Fruit fly (Drosophila melanogaster) S2 (cell line): ENCODE results near the gene sphe.

Source experiments
- CG8478 ChIP-seq: fragments of >200 bp; optimal IDR thresholded peaks from 2 replicates; lab custom pipeline; 2018
- CTCF ChIP-seq, 2 experiments: fragments of >200 bp; optimal IDR thresholded peaks; 2 replicates each; lab custom pipeline; 2018

DNA sequence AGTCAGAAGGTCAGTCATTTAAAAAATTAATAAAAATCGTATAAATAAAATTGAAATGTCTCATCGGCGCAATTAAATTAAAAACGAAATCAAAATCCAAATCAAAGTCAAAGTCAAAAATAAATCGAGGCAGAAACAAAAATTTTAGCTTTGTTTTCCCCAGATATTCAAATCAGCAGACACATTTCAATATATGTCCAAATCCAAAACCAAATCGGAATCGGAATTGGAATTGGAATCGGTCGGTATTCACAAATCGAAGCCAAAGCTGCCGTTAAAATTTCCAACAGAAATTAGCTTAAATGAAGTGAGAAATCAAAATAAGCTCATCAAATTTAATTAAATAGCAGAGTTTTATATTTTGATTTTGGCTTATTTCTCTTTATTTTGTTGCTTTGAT, 34.4 kb upstream of the sphe start:
- TF ChIP-seq CTCF (optimal IDR thresholded peaks at IDR 0.05; lab: Kevin White, UChicago) = no peak
- no peak for TF ChIP-seq CG8478 (lab: Kevin White, UChicago)
